Fruit fly (Drosophila melanogaster): Measurements from ENCODE around the gene Madm.

- TF ChIP-seq sage (GFP tag; optimal IDR thresholded peaks at IDR 0.05) (no peak), Myc (optimal IDR thresholded peaks at IDR 0.05) (no peak), sv (GFP tag; optimal IDR thresholded peaks at IDR 0.05) (no peak), psq (GFP tag; optimal IDR thresholded peaks at IDR 0.05) (no peak), Dfd (GFP tag; optimal IDR thresholded peaks at IDR 0.05) (no peak), Vsx2 (GFP tag; optimal IDR thresholded peaks at IDR 0.05; ENCODE audit: partially characterized antibody) (no peak), CG32264 (GFP tag; optimal IDR thresholded peaks at IDR 0.05) (no peak), pan (optimal IDR thresholded peaks at IDR 0.05) (no peak), h (GFP tag; optimal IDR thresholded peaks at IDR 0.05) (no peak)
These were observed 16.4 kb downstream of the Madm start, which contains the start of gene Sec8 for dm6 chr3R:5758624-5759209.
